Worm (Caenorhabditis elegans) whole organism, midembryonic: ENCODE measurements around the gene nspg-9.

ENCODE experiments used
- T22C8.4 ChIP-seq: fragments of 200-800 bp; sonication (Bioruptor generic); IDR thresholded peaks from 2 replicates; pipeline ENCODE4 v1.3.6; 2022; ENCODE audit warnings: missing genetic modification characterization, missing compliant biosample characterization
- cog-1 ChIP-seq: sonication (generic microtip); optimal IDR thresholded peaks from 2 replicates; lab custom pipeline; 2016; ENCODE audit warnings: missing genetic modification characterization, missing compliant biosample characterization
- flt-1 ChIP-seq: fragments of 200-800 bp; sonication (Bioruptor generic); IDR thresholded peaks from 2 replicates; pipeline ENCODE4 v1.3.6; 2022; ENCODE audit warnings: missing genetic modification characterization, missing compliant biosample characterization
- tab-1 ChIP-seq: fragments of 200-800 bp; sonication (Bioruptor generic); IDR thresholded peaks from 2 replicates; pipeline ENCODE4 v1.3.6; 2022; ENCODE audit warnings: missing genetic modification characterization, missing compliant biosample characterization
- ztf-23 ChIP-seq: fragments of 200-800 bp; sonication (Bioruptor generic); IDR thresholded peaks from 2 replicates; pipeline ENCODE4 v1.3.6; 2022; ENCODE audit warnings: missing genetic modification reagents, missing genetic modification characterization, missing compliant biosample characterization
- ztf-29 ChIP-seq: fragments of 200-800 bp; sonication (Bioruptor generic); IDR thresholded peaks from 2 replicates; pipeline ENCODE4 v1.3.6; 2022; ENCODE audit warnings: missing genetic modification reagents, missing genetic modification characterization, missing compliant biosample characterization

DNA sequence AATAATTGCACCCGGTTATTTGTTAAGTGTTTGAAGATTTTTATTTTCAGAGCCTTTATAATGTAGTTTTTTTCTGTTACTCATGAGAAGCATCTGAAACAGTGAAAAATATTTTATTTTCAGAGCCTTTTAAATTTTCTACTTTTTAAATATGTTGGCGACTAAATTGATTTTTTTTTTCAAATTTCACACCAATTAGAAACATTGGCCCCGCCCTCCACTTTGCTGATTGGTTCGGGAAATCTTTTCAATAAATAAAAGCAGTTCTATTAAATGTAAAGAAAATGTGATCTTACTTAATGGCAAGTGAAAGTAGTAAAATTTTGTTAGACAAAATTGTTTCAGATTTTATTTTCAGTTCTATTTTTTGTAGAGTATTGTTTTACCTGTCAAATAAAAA, 19.3 kb upstream of the nspg-9 start:
- TF ChIP-seq ztf-29 (GFP tag; lab: Robert Waterston, UW) (no peak), T22C8.4 (GFP tag; lab: Robert Waterston, UW) (no peak), flt-1 (GFP tag; lab: Robert Waterston, UW) (no peak), ztf-23 (GFP tag; lab: Robert Waterston, UW) (no peak), tab-1 (no peak), cog-1 (no peak)
